Worm (Caenorhabditis elegans) whole organism, L4/young adult: ENCODE measurements around the gene cthd-1.

ENCODE experiments used
- W03F9.2 ChIP-seq: fragments of 150-350 bp; optimal IDR thresholded peaks from 2 replicates; lab custom pipeline; 2014; ENCODE audit warnings: missing biosample characterization, missing genetic modification characterization
- dao-5 ChIP-seq: sonication (generic microtip); optimal IDR thresholded peaks from 2 replicates; lab custom pipeline; 2016; ENCODE audit warnings: missing genotype, missing genetic modification characterization, moderate library complexity, missing compliant biosample characterization

DNA sequence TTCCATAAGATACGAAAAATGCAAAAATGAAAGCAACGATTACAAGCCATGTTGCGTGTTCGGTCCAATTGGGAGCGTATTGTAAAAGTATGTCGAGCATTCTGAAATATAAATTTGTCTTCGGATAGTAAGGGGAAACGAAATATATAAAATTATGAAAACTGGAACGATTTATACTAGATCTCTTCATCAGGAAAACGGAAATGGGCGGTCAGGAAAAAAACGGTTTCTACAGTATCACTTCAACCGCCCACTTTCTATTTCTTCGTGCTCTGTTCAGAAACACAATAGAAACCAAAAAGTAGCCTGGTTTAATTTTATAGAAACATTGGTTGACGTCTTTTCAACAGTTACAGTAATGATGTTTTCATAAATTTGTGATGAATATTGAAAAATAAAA lies 16.6 kb upstream of the cthd-1 start, which contains the start of gene pitr-4:
- TF ChIP-seq W03F9.2 (no peak), dao-5 (no peak)
